Fruit fly (Drosophila melanogaster): ENCODE results near the gene CG9040.

CG9040 gene

DNA sequence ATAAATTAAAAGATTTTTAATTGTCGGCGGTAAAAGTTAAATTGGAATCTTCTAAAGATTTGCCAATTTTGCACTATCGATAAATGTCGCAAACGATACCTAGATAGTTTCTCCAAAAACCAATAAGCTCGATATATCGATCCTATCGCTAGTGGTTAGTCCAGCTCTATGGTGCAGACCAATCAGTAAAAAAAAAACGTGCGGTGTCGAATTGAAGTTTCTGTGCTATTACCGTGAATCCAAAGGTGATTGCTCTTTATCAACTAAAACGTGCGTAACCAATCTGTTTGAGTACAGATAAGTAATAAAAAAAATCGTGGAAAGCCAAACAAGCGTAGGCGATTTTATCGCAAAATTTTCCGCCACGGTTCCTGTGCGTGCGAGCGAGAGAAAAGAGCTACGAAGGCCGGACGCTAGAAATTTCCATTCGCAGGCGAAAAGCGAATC lies 49.2 kb downstream of the CG9040 start, which contains the start of gene Hsp110 (continued):
- TF ChIP-seq org-1 (GFP tag; optimal IDR thresholded peaks at IDR 0.05) (no peak), bigmax (GFP tag; optimal IDR thresholded peaks at IDR 0.05) (peak; percentile 76), CG18619 (GFP tag; optimal IDR thresholded peaks at IDR 0.05) (no peak), CG13287 (GFP tag; IDR thresholded peaks at IDR 0.05; ENCODE audit: partially characterized antibody) (peak; percentile 99), Scr (GFP tag; IDR thresholded peaks at IDR 0.05; ENCODE audit: partially characterized antibody) (peak; percentile 99), CG3065 (GFP tag; optimal IDR thresholded peaks at IDR 0.05) (no peak), CG13624 (GFP tag; optimal IDR thresholded peaks at IDR 0.05) (peak; percentile 26), CG2129 (GFP tag; IDR thresholded peaks at IDR 0.05; ENCODE audit: partially characterized antibody) (peak; percentile 96), repo (GFP tag; optimal IDR thresholded peaks at IDR 0.05) (peak; percentile 7), nerfin-1 (tag; optimal IDR thresholded peaks at IDR 0.05) (peak; percentile 42), CG9817 (tag; optimal IDR thresholded peaks at IDR 0.05) (no peak), dpn (GFP tag; optimal IDR thresholded peaks at IDR 0.05) (no peak), HHEX (GFP tag; optimal IDR thresholded peaks at IDR 0.05) (no peak), ham (GFP tag; IDR thresholded peaks at IDR 0.05) (no peak), pnt (GFP tag; optimal IDR thresholded peaks at IDR 0.05) (no peak), CG11560 (tag; IDR thresholded peaks at IDR 0.05) (no peak), CG18011 (GFP tag; optimal IDR thresholded peaks at IDR 0.05) (no peak), CG43689 (GFP tag; IDR thresholded peaks at IDR 0.05) (no peak), stc (GFP tag; IDR thresholded peaks at IDR 0.05) (no peak), CG13775 (GFP tag; optimal IDR thresholded peaks at IDR 0.05) (no peak), Hr78 (GFP tag; optimal IDR thresholded peaks at IDR 0.05) (no peak), bsh (GFP tag; optimal IDR thresholded peaks at IDR 0.05) (peak in 1 of 2 experiments; percentile 4), lola (GFP tag; optimal IDR thresholded peaks at IDR 0.05) (no peak), CG16813 (GFP tag; IDR thresholded peaks at IDR 0.05; ENCODE audit: partially characterized antibody) (peak; percentile 99), Drgx (GFP tag; IDR thresholded peaks at IDR 0.05) (no peak), Elba2 (GFP tag; optimal IDR thresholded peaks at IDR 0.05) (peak; percentile 81), CG7987 (GFP tag; optimal IDR thresholded peaks at IDR 0.05) (peak; percentile 47), Mad (GFP tag; optimal IDR thresholded peaks at IDR 0.05) (no peak), Optix (GFP tag; IDR thresholded peaks at IDR 0.05) (no peak), sens (GFP tag) (peak; percentile 81), insv (GFP tag; optimal IDR thresholded peaks at IDR 0.05) (peak in 1 of 2 experiments; percentile 84), dmrt99B (tag; optimal IDR thresholded peaks at IDR 0.05) (no peak), CG34224 (GFP tag; IDR thresholded peaks at IDR 0.05; ENCODE audit: partially characterized antibody) (peak; percentile 100), knrl (GFP tag; IDR thresholded peaks at IDR 0.05; ENCODE audit: partially characterized antibody) (peak; percentile 99), Pdp1 (GFP tag; optimal IDR thresholded peaks at IDR 0.05) (peak in 1 of 2 experiments; percentile 42), nerfin-2 (GFP tag; IDR thresholded peaks at IDR 0.05; ENCODE audit: partially characterized antibody) (peak; percentile 98), CG1647 (GFP tag; optimal IDR thresholded peaks at IDR 0.05) (no peak), crc (GFP tag; optimal IDR thresholded peaks at IDR 0.05) (no peak), Mes4 (GFP tag; optimal IDR thresholded peaks at IDR 0.05) (no peak), CG2875 (GFP tag; optimal IDR thresholded peaks at IDR 0.05) (no peak), Bteb2 (GFP tag; optimal IDR thresholded peaks at IDR 0.05) (peak; percentile 10), vfl (GFP tag; optimal IDR thresholded peaks at IDR 0.05) (no peak), CG6854 (GFP tag; optimal IDR thresholded peaks at IDR 0.05) (no peak), CG33213 (GFP tag; optimal IDR thresholded peaks at IDR 0.05) (peak; percentile 56), CG9727 (GFP tag; optimal IDR thresholded peaks at IDR 0.05) (no peak), CG32772 (GFP tag; IDR thresholded peaks at IDR 0.05) (peak; percentile 55; the same call in 1 of the 2 replicates), NC2β (GFP tag; optimal IDR thresholded peaks at IDR 0.05) (peak; percentile 7), MBD-R2 (GFP tag; IDR thresholded peaks at IDR 0.05) (peak; percentile 46), CG15011 (GFP tag; optimal IDR thresholded peaks at IDR 0.05) (no peak)
